Fruit fly (Drosophila melanogaster) S2 (cell line): ENCODE data around the gene Tmx3.

ENCODE experiments used
- CG8478 ChIP-seq: fragments of >200 bp; optimal IDR thresholded peaks from 2 replicates; lab custom pipeline; 2018
- CTCF ChIP-seq, 2 experiments: fragments of >200 bp; optimal IDR thresholded peaks; 2 replicates each; lab custom pipeline; 2018

dm6 chr3L:16232924-16233323 is 4.0 kb downstream of the Tmx3 start, which contains the start of gene Hsc20:
- TF ChIP-seq CTCF (optimal IDR thresholded peaks at IDR 0.05; lab: Kevin White, UChicago) (no peak), CG8478 (lab: Kevin White, UChicago) (no peak)
